Worm (Caenorhabditis elegans) whole organism, L4 larva: ENCODE results near the gene cmk-1.

Experiments used
- F10B5.3 ChIP-seq: sonication (generic microtip); optimal IDR thresholded peaks from 2 replicates; lab custom pipeline; 2016; ENCODE audit warnings: mild to moderate bottlenecking, missing genetic modification characterization, missing compliant biosample characterization
- F37D6.2 ChIP-seq: sonication (generic microtip); optimal IDR thresholded peaks from 2 replicates; lab custom pipeline; 2016; ENCODE audit warnings: mild to moderate bottlenecking, missing genetic modification characterization, missing compliant biosample characterization
- R02D3.7 ChIP-seq: fragments of 150-350 bp; sonication (generic microtip); optimal IDR thresholded peaks from 3 replicates; lab custom pipeline; 2014; ENCODE audit warnings: missing biosample characterization, missing genetic modification characterization
- Y105C5A.15 ChIP-seq: fragments of 200-800 bp; sonication (Bioruptor generic); IDR thresholded peaks from 2 replicates; pipeline ENCODE4 v1.3.6; 2022; ENCODE audit warnings: missing genetic modification characterization, missing compliant biosample characterization
- aha-1 ChIP-seq: fragments of 150-350 bp; peaks from one replicate; lab custom pipeline; 2014; ENCODE audit warnings: missing biosample characterization, missing genetic modification characterization
- aly-2 ChIP-seq: sonication (generic microtip); optimal IDR thresholded peaks from 2 replicates; lab custom pipeline; 2018; ENCODE audit warnings: missing biosample characterization, missing genetic modification characterization
- arid-1 ChIP-seq: fragments of 200-800 bp; sonication (Bioruptor generic); conservative IDR thresholded peaks from 2 replicates; pipeline ENCODE4 v1.3.6; 2022; ENCODE audit warnings: missing genetic modification reagents, missing genetic modification characterization, missing compliant biosample characterization
- attf-4 ChIP-seq: sonication (generic microtip); optimal IDR thresholded peaks from 3 replicates; lab custom pipeline; 2017; ENCODE audit warnings: missing biosample characterization, missing genetic modification characterization
- ceh-28 ChIP-seq: fragments of 150-350 bp; optimal IDR thresholded peaks from 2 replicates; lab custom pipeline; 2014; ENCODE audit warnings: missing biosample characterization, missing genetic modification reagents, missing genetic modification characterization
- ceh-44 ChIP-seq: fragments of 200-800 bp; sonication (Bioruptor generic); IDR thresholded peaks from 2 replicates; pipeline ENCODE4 v1.3.6; 2022; ENCODE audit warnings: missing genetic modification reagents, missing genetic modification characterization, missing compliant biosample characterization
- ceh-62 ChIP-seq: sonication (generic microtip); optimal IDR thresholded peaks from 2 replicates; lab custom pipeline; 2017; ENCODE audit warnings: missing biosample characterization, missing genetic modification characterization
- daf-19 ChIP-seq: fragments of 200-800 bp; sonication (Bioruptor generic); conservative IDR thresholded peaks from 2 replicates; pipeline ENCODE4 v1.3.6; 2022; ENCODE audit warnings: missing genetic modification characterization, missing compliant biosample characterization
- daf-8 ChIP-seq: fragments of 200-800 bp; sonication (Bioruptor generic); IDR thresholded peaks from 2 replicates; pipeline ENCODE4 v1.3.6; 2022; ENCODE audit warnings: missing genetic modification characterization, missing compliant biosample characterization
- dmd-6 ChIP-seq: fragments of 200-800 bp; sonication (Bioruptor generic); IDR thresholded peaks from 2 replicates; pipeline ENCODE4 v1.3.6; 2022; ENCODE audit warnings: missing genetic modification reagents, missing genetic modification characterization, missing compliant biosample characterization
- dmd-8 ChIP-seq: fragments of 200-800 bp; sonication (Bioruptor generic); IDR thresholded peaks from 2 replicates; pipeline ENCODE4 v1.3.6; 2022; ENCODE audit warnings: missing genetic modification characterization, missing compliant biosample characterization
- dve-1 ChIP-seq: sonication (generic microtip); optimal IDR thresholded peaks from 2 replicates; lab custom pipeline; 2017; ENCODE audit warnings: antibody characterized with exemption, mild to moderate bottlenecking, missing genetic modification characterization, missing compliant biosample characterization; ENCODE audit not compliant: insufficient read depth
- egl-27 ChIP-seq: sonication (generic microtip); optimal IDR thresholded peaks from 3 replicates; lab custom pipeline; 2017; ENCODE audit warnings: missing biosample characterization, missing genetic modification reagents, missing genetic modification characterization
- fkh-10 ChIP-seq: fragments of 150-350 bp; optimal IDR thresholded peaks from 2 replicates; lab custom pipeline; 2014; ENCODE audit warnings: missing biosample characterization, missing genetic modification reagents, missing genetic modification characterization
- jun-1 ChIP-seq: fragments of 150-350 bp; optimal IDR thresholded peaks from 2 replicates; lab custom pipeline; 2014; ENCODE audit warnings: missing biosample characterization, missing genetic modification reagents, missing genetic modification characterization
- lin-1 ChIP-seq: fragments of 200-800 bp; sonication (Bioruptor generic); IDR thresholded peaks from 2 replicates; pipeline ENCODE4 v1.3.6; 2022; ENCODE audit warnings: missing genetic modification reagents, missing genetic modification characterization, missing compliant biosample characterization
- lin-15B ChIP-seq: fragments of 150-350 bp; sonication (generic microtip); optimal IDR thresholded peaks from 3 replicates; lab custom pipeline; 2014; ENCODE audit warnings: missing biosample characterization, missing genetic modification characterization
- lin-39 ChIP-seq: fragments of 150-350 bp; optimal IDR thresholded peaks from 2 replicates; lab custom pipeline; 2014; ENCODE audit warnings: missing biosample characterization, missing genetic modification reagents, missing genetic modification characterization
- lir-3 ChIP-seq: sonication (generic microtip); optimal IDR thresholded peaks from 2 replicates; lab custom pipeline; 2016; ENCODE audit warnings: mild to moderate bottlenecking, missing genetic modification characterization, missing compliant biosample characterization
- lsy-2 ChIP-seq, 2 experiments: fragments of 150-350 bp in 1 of 2; sonication (generic microtip) in 1 of 2; optimal IDR thresholded peaks; 2 replicates each; lab custom pipeline; 2014 to 2017; ENCODE audit warnings: missing biosample characterization in 2 of 2, missing genetic modification characterization in 2 of 2
- madf-5 ChIP-seq, 2 experiments: fragments of 200-800 bp; sonication (Bioruptor generic); IDR thresholded peaks; 2 replicates each; pipeline ENCODE4 v1.3.6; 2022; ENCODE audit warnings: missing compliant biosample characterization in 2 of 2, missing genetic modification characterization in 2 of 2
- madf-9 ChIP-seq: fragments of 200-800 bp; sonication (Bioruptor generic); conservative IDR thresholded peaks from 2 replicates; pipeline ENCODE4 v1.3.6; 2022; ENCODE audit warnings: missing genetic modification reagents, missing genetic modification characterization, missing compliant biosample characterization
- mes-2 ChIP-seq: sonication (generic microtip); optimal IDR thresholded peaks from 2 replicates; lab custom pipeline; 2016; ENCODE audit warnings: missing genotype, mild to moderate bottlenecking, missing genetic modification characterization, missing compliant biosample characterization; ENCODE audit not compliant: poor library complexity, severe bottlenecking
- mxl-3 ChIP-seq: fragments of 200-800 bp; sonication (Bioruptor generic); optimal IDR thresholded peaks from 2 replicates; lab custom pipeline; 2018; ENCODE audit warnings: mild to moderate bottlenecking, missing genetic modification characterization, missing compliant biosample characterization
- nhr-102 ChIP-seq: sonication (generic microtip); optimal IDR thresholded peaks from 2 replicates; lab custom pipeline; 2016; ENCODE audit warnings: mild to moderate bottlenecking, missing genetic modification characterization, moderate library complexity, missing compliant biosample characterization
- nhr-111 ChIP-seq: fragments of 200-800 bp; sonication (Bioruptor generic); optimal IDR thresholded peaks from 2 replicates; lab custom pipeline; 2018; ENCODE audit warnings: mild to moderate bottlenecking, missing genetic modification characterization, missing compliant biosample characterization
- nhr-25 ChIP-seq: sonication (generic microtip); optimal IDR thresholded peaks from 2 replicates; lab custom pipeline; 2017; ENCODE audit warnings: missing genetic modification characterization, mild to moderate bottlenecking, missing compliant biosample characterization, antibody characterized with exemption, moderate library complexity, borderline replicate concordance; ENCODE audit not compliant: insufficient read depth
- nhr-28 ChIP-seq: fragments of 150-350 bp; optimal IDR thresholded peaks from 2 replicates; lab custom pipeline; 2014; ENCODE audit warnings: missing biosample characterization, missing genetic modification characterization
- nhr-41 ChIP-seq: fragments of 200-800 bp; sonication (Bioruptor generic); IDR thresholded peaks from 2 replicates; pipeline ENCODE4 v1.3.6; 2022; ENCODE audit warnings: missing genetic modification reagents, missing genetic modification characterization, missing compliant biosample characterization
- nhr-42 ChIP-seq: fragments of 200-800 bp; sonication (Bioruptor generic); IDR thresholded peaks from 2 replicates; pipeline ENCODE4 v1.3.6; 2022; ENCODE audit warnings: missing genetic modification characterization, missing compliant biosample characterization
- nhr-6 ChIP-seq: fragments of 150-350 bp; optimal IDR thresholded peaks from 2 replicates; lab custom pipeline; 2014; ENCODE audit warnings: missing biosample characterization, missing genetic modification characterization
- pqm-1 ChIP-seq: sonication (generic microtip); optimal IDR thresholded peaks from 2 replicates; lab custom pipeline; 2017; ENCODE audit warnings: missing biosample characterization, missing genetic modification characterization
- set-16 ChIP-seq: fragments of 200-800 bp; sonication (Bioruptor generic); IDR thresholded peaks from 2 replicates; pipeline ENCODE4 v1.3.6; 2022; ENCODE audit warnings: missing genetic modification reagents, missing genetic modification characterization, missing compliant biosample characterization
- skn-1 ChIP-seq: fragments of 150-350 bp; optimal IDR thresholded peaks from 2 replicates; lab custom pipeline; 2014; ENCODE audit warnings: missing biosample characterization, missing genetic modification characterization
- snpc-4 ChIP-seq: fragments of 150-350 bp; optimal IDR thresholded peaks from 2 replicates; lab custom pipeline; 2014; ENCODE audit warnings: missing biosample characterization, missing genetic modification characterization
- spr-3 ChIP-seq: fragments of 200-800 bp; sonication (Bioruptor generic); optimal IDR thresholded peaks from 2 replicates; lab custom pipeline; 2018; ENCODE audit warnings: mild to moderate bottlenecking, missing genetic modification characterization, missing compliant biosample characterization
- tra-1 ChIP-seq: fragments of 200-800 bp; sonication (Bioruptor generic); IDR thresholded peaks from 2 replicates; pipeline ENCODE4 v1.3.6; 2022; ENCODE audit warnings: missing genetic modification reagents, missing genetic modification characterization, missing compliant biosample characterization
- unc-62 ChIP-seq, 3 experiments: fragments of 150-350 bp in 1 of 3; sonication (generic microtip); optimal IDR thresholded peaks in 2 of 3; peaks in 1 of 3; 1 replicate in 1 of 3; 2 replicates in 2 of 3; lab custom pipeline; 2014 to 2017; ENCODE audit warnings: missing biosample characterization in 3 of 3, missing genetic modification characterization in 3 of 3, missing genetic modification reagents in 3 of 3, missing genotype in 1 of 3
- zfp-2 ChIP-seq: sonication (generic microtip); optimal IDR thresholded peaks from 2 replicates; lab custom pipeline; 2016; ENCODE audit warnings: mild to moderate bottlenecking, missing genetic modification characterization, missing compliant biosample characterization
- zip-2 ChIP-seq: fragments of 150-350 bp; optimal IDR thresholded peaks from 2 replicates; lab custom pipeline; 2014; ENCODE audit warnings: missing biosample characterization, missing genetic modification characterization

Gene cmk-1

ce11 chrIV:1846451-1846850, 22.2 kb downstream of the cmk-1 start:
- no peak for TF ChIP-seq lir-3 (tag; lab: Kevin White, UChicago)
- TF ChIP-seq aha-1: peak; percentile 62

- TF ChIP-seq nhr-102 (tag; lab: Kevin White, UChicago) (no peak), aly-2 (no peak), ceh-28 (tag; lab: Kevin White, UChicago) (peak; percentile 25), set-16 (peak; percentile 87), tra-1 (GFP tag; lab: Robert Waterston, UW) (no peak), F10B5.3 (tag; lab: Kevin White, UChicago) (no peak), madf-5 (GFP tag; IDR thresholded peaks at IDR 0.05; lab: Robert Waterston, UW) (no peak), F37D6.2 (tag; lab: Kevin White, UChicago) (no peak), nhr-42 (GFP tag; lab: Robert Waterston, UW) (no peak), nhr-41 (GFP tag; lab: Robert Waterston, UW) (no peak), mxl-3 (GFP tag; lab: Kevin White, UChicago) (no peak), lin-1 (GFP tag; lab: Robert Waterston, UW) (no peak), daf-8 (GFP tag; lab: Robert Waterston, UW) (no peak), zip-2 (no peak), nhr-25 (tag; lab: Kevin White, UChicago) (no peak), lin-15B (tag; lab: Kevin White, UChicago) (no peak), pqm-1 (tag; lab: Kevin White, UChicago) (no peak), nhr-111 (GFP tag; lab: Kevin White, UChicago) (no peak)
Measured at ce11 chrIV:1847912-1848311, 23.6 kb downstream of the cmk-1 start, which contains the start of gene egl-4. Gene egl-4 (plus strand): TSS chrIV:1848071.

ce11 chrIV:1853934-1854438, 29.7 kb downstream of the cmk-1 start:
- peak; percentile 28 for TF ChIP-seq mes-2 (tag; lab: Kevin White, UChicago)
- no peak for TF ChIP-seq unc-62 (GFP tag; optimal IDR thresholded peaks at IDR 0.05 in 1 of 2; lab: Kevin White, UChicago)
- no peak for TF ChIP-seq unc-62 (tag; optimal IDR thresholded peaks at IDR 0.05; lab: Kevin White, UChicago)
- no peak for TF ChIP-seq R02D3.7
- peak; percentile 39 for TF ChIP-seq nhr-28 (tag; lab: Kevin White, UChicago)
- 0 out of 2 replicates have a peak, but pooled peaks have one; percentile 17 for TF ChIP-seq dmd-6 (GFP tag; lab: Robert Waterston, UW)
- TF ChIP-seq madf-9: no peak
- peak; percentile 7 for TF ChIP-seq nhr-25 (tag; lab: Kevin White, UChicago)
- TF ChIP-seq zip-2: no peak

- TF ChIP-seq snpc-4: no peak
- peak; percentile 74 for TF ChIP-seq nhr-6 (tag; lab: Kevin White, UChicago)
- TF ChIP-seq ceh-44: no peak
- TF ChIP-seq unc-62 (GFP tag; optimal IDR thresholded peaks at IDR 0.05 in 1 of 2; lab: Kevin White, UChicago): peak in 1 of 2 experiments; percentile 68
- TF ChIP-seq unc-62 (tag; optimal IDR thresholded peaks at IDR 0.05; lab: Kevin White, UChicago): no peak
- peak; percentile 56 for TF ChIP-seq fkh-10
- TF ChIP-seq arid-1 (GFP tag; lab: Robert Waterston, UW): no peak
- no peak for TF ChIP-seq ceh-28 (tag; lab: Kevin White, UChicago)
- no peak for TF ChIP-seq spr-3 (GFP tag; lab: Kevin White, UChicago)
- peak; percentile 87 for TF ChIP-seq dve-1 (tag; lab: Kevin White, UChicago)
- no peak for TF ChIP-seq zfp-2 (tag; lab: Kevin White, UChicago)
- no peak for TF ChIP-seq lin-39 (tag; lab: Kevin White, UChicago)
- TF ChIP-seq daf-19 (GFP tag; lab: Robert Waterston, UW): no peak
- peak; percentile 68 for TF ChIP-seq mxl-3 (GFP tag; lab: Kevin White, UChicago)
- peak; percentile 2 for TF ChIP-seq nhr-102 (tag; lab: Kevin White, UChicago)
- TF ChIP-seq jun-1: no peak
- TF ChIP-seq ceh-62 (tag; lab: Kevin White, UChicago): no peak
- no peak for TF ChIP-seq R02D3.7
- TF ChIP-seq egl-27 (tag; lab: Kevin White, UChicago): no peak
- no peak for TF ChIP-seq daf-8 (GFP tag; lab: Robert Waterston, UW)
- no peak for TF ChIP-seq dmd-8 (GFP tag; lab: Robert Waterston, UW)
- no peak for TF ChIP-seq Y105C5A.15 (GFP tag; lab: Robert Waterston, UW)
- no peak for TF ChIP-seq attf-4 (tag; lab: Kevin White, UChicago)
- TF ChIP-seq lin-1 (GFP tag; lab: Robert Waterston, UW): no peak
- no peak for TF ChIP-seq nhr-111 (GFP tag; lab: Kevin White, UChicago)
- TF ChIP-seq skn-1 (tag; lab: Kevin White, UChicago): no peak
- peak; percentile 40 to 60 for TF ChIP-seq lsy-2 (tag; optimal IDR thresholded peaks at IDR 0.05; lab: Kevin White, UChicago)
Measured at ce11 chrIV:1857866-1858271, 33.6 kb downstream of the cmk-1 start.
